Worm (Caenorhabditis elegans) whole organism, L3 larva: ENCODE measurements around the gene rpb-6.

Source experiments
- lsy-12 ChIP-seq: sonication (generic microtip); optimal IDR thresholded peaks from 2 replicates; lab custom pipeline; 2016; ENCODE audit warnings: mild to moderate bottlenecking, missing genetic modification characterization, missing compliant biosample characterization
- mdl-1 ChIP-seq: fragments of 150-350 bp; optimal IDR thresholded peaks from 2 replicates; lab custom pipeline; 2014; ENCODE audit warnings: missing biosample characterization, missing genetic modification characterization
- nhr-28 ChIP-seq: fragments of 150-350 bp; optimal IDR thresholded peaks from 2 replicates; lab custom pipeline; 2014; ENCODE audit warnings: missing biosample characterization, missing genetic modification characterization
- nhr-76 ChIP-seq: fragments of 150-350 bp; sonication (generic microtip); optimal IDR thresholded peaks from 5 replicates; lab custom pipeline; 2014; ENCODE audit warnings: missing biosample characterization, missing genetic modification characterization
- unc-39 ChIP-seq: sonication (generic microtip); optimal IDR thresholded peaks from 4 replicates; lab custom pipeline; 2017; ENCODE audit warnings: missing biosample characterization, missing genetic modification characterization

DNA sequence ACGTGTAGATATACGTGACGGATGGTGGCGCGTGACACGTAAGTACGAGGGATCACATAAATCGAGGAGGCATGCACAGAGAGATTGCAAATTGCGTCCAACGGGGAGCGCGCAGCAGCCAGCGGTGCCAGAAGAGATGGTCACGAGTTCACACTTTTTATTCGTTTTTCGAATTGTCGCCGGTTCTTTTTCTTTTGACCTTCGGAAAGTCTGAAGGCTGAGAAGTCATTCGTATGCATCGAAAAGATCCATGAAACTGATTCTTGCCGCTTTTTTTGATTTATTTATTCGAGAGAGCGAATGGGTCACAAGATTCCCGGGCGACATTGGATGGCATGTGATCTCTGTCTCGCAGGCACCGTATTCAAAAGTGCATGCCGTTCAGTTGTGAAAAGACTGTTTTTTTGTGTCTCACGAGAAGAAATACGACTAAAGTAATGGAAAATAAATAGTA lies 20.2 kb upstream of the rpb-6 start:
- TF ChIP-seq unc-39 (tag; lab: Kevin White, UChicago): no peak
- no peak for TF ChIP-seq nhr-28 (tag; lab: Kevin White, UChicago)
- no peak for TF ChIP-seq nhr-76 (tag; lab: Kevin White, UChicago)
- TF ChIP-seq mdl-1 (tag; lab: Kevin White, UChicago): peak; percentile 39
- TF ChIP-seq lsy-12 (tag; lab: Kevin White, UChicago): peak; percentile 57
